Worm (Caenorhabditis elegans) whole organism, early embryonic: Measurements from ENCODE around the gene Y62H9A.1.

Experiments
- B0310.2 ChIP-seq: sonication (generic microtip); optimal IDR thresholded peaks from 2 replicates; lab custom pipeline; 2016; ENCODE audit warnings: mild to moderate bottlenecking, missing genetic modification characterization, missing compliant biosample characterization
- F13C5.2 ChIP-seq: sonication (generic microtip); optimal IDR thresholded peaks from 2 replicates; lab custom pipeline; 2017; ENCODE audit warnings: mild to moderate bottlenecking, missing genetic modification characterization, inconsistent platforms, missing compliant biosample characterization
- aly-1 ChIP-seq: sonication (generic microtip); optimal IDR thresholded peaks from 2 replicates; lab custom pipeline; 2016; ENCODE audit warnings: missing genetic modification characterization, missing compliant biosample characterization
- ama-1 ChIP-seq: fragments of 150-350 bp; optimal IDR thresholded peaks from 2 replicates; lab custom pipeline; 2014
- ceh-13 ChIP-seq: fragments of 200-800 bp; sonication (Bioruptor generic); optimal IDR thresholded peaks from 2 replicates; lab custom pipeline; 2018; ENCODE audit warnings: mild to moderate bottlenecking, missing genetic modification characterization, missing compliant biosample characterization
- ceh-36 ChIP-seq: sonication (generic microtip); optimal IDR thresholded peaks from 2 replicates; lab custom pipeline; 2016; ENCODE audit warnings: missing genetic modification characterization, inconsistent platforms, missing compliant biosample characterization
- ets-7 ChIP-seq: sonication (generic microtip); optimal IDR thresholded peaks from 2 replicates; lab custom pipeline; 2016; ENCODE audit warnings: missing genotype, missing genetic modification characterization, missing compliant biosample characterization
- flt-1 ChIP-seq: fragments of 200-800 bp; sonication (Bioruptor generic); IDR thresholded peaks from 2 replicates; pipeline ENCODE4 v1.3.6; 2022; ENCODE audit warnings: missing genetic modification characterization, missing compliant biosample characterization
- hmbx-1 ChIP-seq: sonication (generic microtip); optimal IDR thresholded peaks from 2 replicates; lab custom pipeline; 2016; ENCODE audit warnings: mild to moderate bottlenecking, missing genetic modification characterization, missing compliant biosample characterization
- hmg-4 ChIP-seq: fragments of 200-800 bp; sonication (Bioruptor generic); optimal IDR thresholded peaks from 2 replicates; lab custom pipeline; 2018; ENCODE audit warnings: mild to moderate bottlenecking, missing genetic modification characterization, missing compliant biosample characterization
- hnd-1 ChIP-seq: sonication (generic microtip); optimal IDR thresholded peaks from 2 replicates; lab custom pipeline; 2016; ENCODE audit warnings: missing genetic modification characterization, missing compliant biosample characterization
- pes-1 ChIP-seq: fragments of 200-800 bp; sonication (Bioruptor generic); IDR thresholded peaks from 2 replicates; pipeline ENCODE4 v1.3.6; 2022; ENCODE audit warnings: missing genetic modification reagents, missing genetic modification characterization, missing compliant biosample characterization
- scrt-1 ChIP-seq: fragments of 200-800 bp; sonication (Bioruptor generic); IDR thresholded peaks from 2 replicates; pipeline ENCODE4 v1.3.6; 2022; ENCODE audit warnings: missing genetic modification characterization, missing compliant biosample characterization
- sea-1 ChIP-seq: fragments of 200-800 bp; sonication (Bioruptor generic); conservative IDR thresholded peaks from 2 replicates; pipeline ENCODE4 v1.3.6; 2022; ENCODE audit warnings: missing genetic modification characterization, missing compliant biosample characterization
- tbx-11 ChIP-seq: fragments of 200-800 bp; sonication (Bioruptor generic); IDR thresholded peaks from 2 replicates; pipeline ENCODE4 v1.3.6; 2022; ENCODE audit warnings: missing genetic modification characterization, missing compliant biosample characterization
- tbx-37 ChIP-seq: fragments of 200-800 bp; sonication (Bioruptor generic); conservative IDR thresholded peaks from 2 replicates; pipeline ENCODE4 v1.3.6; 2022; ENCODE audit warnings: missing genetic modification reagents, missing genetic modification characterization, missing compliant biosample characterization
- tra-4 ChIP-seq: sonication (generic microtip); optimal IDR thresholded peaks from 2 replicates; lab custom pipeline; 2017; ENCODE audit warnings: missing genetic modification characterization, missing compliant biosample characterization

Y62H9A.1 gene

ce11 chrX:11907263-11907662 lies 31.9 kb downstream of the Y62H9A.1 start, which contains the start of gene Y62H9A.11:
Gene Y62H9A.11 (minus strand): TSS chrX:11907363.
- TF ChIP-seq B0310.2 (no peak), scrt-1 (GFP tag; lab: Robert Waterston, UW) (no peak), hnd-1 (no peak), flt-1 (GFP tag; lab: Robert Waterston, UW) (no peak), ama-1 (lab: Kevin White, UChicago) (no peak), hmbx-1 (no peak), tra-4 (tag; lab: Kevin White, UChicago) (no peak), aly-1 (tag; lab: Kevin White, UChicago) (no peak)

- TF ChIP-seq tbx-37 (GFP tag; lab: Robert Waterston, UW) (no peak), ceh-13 (GFP tag; lab: Kevin White, UChicago) (no peak), ets-7 (tag; lab: Kevin White, UChicago) (no peak), aly-1 (tag; lab: Kevin White, UChicago) (no peak), B0310.2 (no peak), sea-1 (no peak), ceh-36 (tag; lab: Kevin White, UChicago) (no peak), hmg-4 (no peak), pes-1 (no peak), scrt-1 (GFP tag; lab: Robert Waterston, UW) (no peak), flt-1 (GFP tag; lab: Robert Waterston, UW) (no peak), tra-4 (tag; lab: Kevin White, UChicago) (no peak), tbx-11 (GFP tag; lab: Robert Waterston, UW) (no peak), F13C5.2 (tag; lab: Kevin White, UChicago) (no peak), hmbx-1 (no peak), hnd-1 (no peak)
Measured at ce11 chrX:11908226-11908625, 32.9 kb downstream of the Y62H9A.1 start.

ce11 chrX:11909168-11909567 lies 33.8 kb downstream of the Y62H9A.1 start:
- TF ChIP-seq tra-4 (tag; lab: Kevin White, UChicago) = no peak
- TF ChIP-seq F13C5.2 (tag; lab: Kevin White, UChicago) = no peak
- no peak for TF ChIP-seq aly-1 (tag; lab: Kevin White, UChicago)
- no peak for TF ChIP-seq tbx-37 (GFP tag; lab: Robert Waterston, UW)
- no peak for TF ChIP-seq ama-1 (lab: Kevin White, UChicago)
- no peak for TF ChIP-seq ceh-36 (tag; lab: Kevin White, UChicago)
- no peak for TF ChIP-seq hnd-1
- TF ChIP-seq sea-1 = no peak
- no peak for TF ChIP-seq scrt-1 (GFP tag; lab: Robert Waterston, UW)
- no peak for TF ChIP-seq pes-1
- TF ChIP-seq tbx-11 (GFP tag; lab: Robert Waterston, UW) = no peak
- no peak for TF ChIP-seq ceh-13 (GFP tag; lab: Kevin White, UChicago)
- no peak for TF ChIP-seq hmg-4
- no peak for TF ChIP-seq B0310.2
- no peak for TF ChIP-seq ets-7 (tag; lab: Kevin White, UChicago)
- TF ChIP-seq hmbx-1 = no peak
- TF ChIP-seq flt-1 (GFP tag; lab: Robert Waterston, UW) = no peak

- TF ChIP-seq ets-7 (tag; lab: Kevin White, UChicago) = no peak
Measured at ce11 chrX:11910046-11910445, 34.7 kb downstream of the Y62H9A.1 start, which contains the start of gene Y62H9A.15. Gene Y62H9A.15 (minus strand): TSS chrX:11910145.

ce11 chrX:11913824-11914223 lies 38.5 kb downstream of the Y62H9A.1 start, which contains the start of gene Y62H9A.12:
Gene Y62H9A.12 (plus strand): TSS chrX:11914124.
- TF ChIP-seq ama-1 (lab: Kevin White, UChicago) (no peak), tbx-37 (GFP tag; lab: Robert Waterston, UW) (no peak), hnd-1 (no peak), flt-1 (GFP tag; lab: Robert Waterston, UW) (no peak), scrt-1 (GFP tag; lab: Robert Waterston, UW) (no peak), hmbx-1 (no peak), tra-4 (tag; lab: Kevin White, UChicago) (no peak), ceh-36 (tag; lab: Kevin White, UChicago) (no peak), B0310.2 (no peak), aly-1 (tag; lab: Kevin White, UChicago) (no peak), hmg-4 (no peak), ceh-13 (GFP tag; lab: Kevin White, UChicago) (no peak), tbx-11 (GFP tag; lab: Robert Waterston, UW) (no peak), pes-1 (no peak), F13C5.2 (tag; lab: Kevin White, UChicago) (no peak), ets-7 (tag; lab: Kevin White, UChicago) (no peak)

- no peak for TF ChIP-seq sea-1
Measured at ce11 chrX:11916705-11917104, 41.4 kb downstream of the Y62H9A.1 start, which contains the start of gene Y62H9A.13. Gene Y62H9A.13 (plus strand): TSS chrX:11917005.

ce11 chrX:11917994-11918393 lies 42.7 kb downstream of the Y62H9A.1 start, which contains the start of gene Y62H9A.16:
Gene Y62H9A.16 (plus strand): TSS chrX:11918294.
- TF ChIP-seq tra-4 (tag; lab: Kevin White, UChicago) (no peak), tbx-11 (GFP tag; lab: Robert Waterston, UW) (no peak), F13C5.2 (tag; lab: Kevin White, UChicago) (no peak), hmg-4 (no peak), aly-1 (tag; lab: Kevin White, UChicago) (no peak), pes-1 (no peak), B0310.2 (no peak), ets-7 (tag; lab: Kevin White, UChicago) (no peak)

ce11 chrX:11920723-11921283 lies 45.5 kb downstream of the Y62H9A.1 start, which contains the start of gene Y62H9A.14:
Gene Y62H9A.14 (plus strand): TSS chrX:11921233.
- no peak for TF ChIP-seq scrt-1 (GFP tag; lab: Robert Waterston, UW)
- no peak for TF ChIP-seq ets-7 (tag; lab: Kevin White, UChicago)
- TF ChIP-seq tbx-37 (GFP tag; lab: Robert Waterston, UW) = no peak
- TF ChIP-seq tbx-11 (GFP tag; lab: Robert Waterston, UW) = no peak
- TF ChIP-seq flt-1 (GFP tag; lab: Robert Waterston, UW) = no peak
- TF ChIP-seq tra-4 (tag; lab: Kevin White, UChicago) = no peak
